Worm (Caenorhabditis elegans): Measurements from ENCODE around the gene C16C8.27.

The C16C8.27 gene

DNA sequence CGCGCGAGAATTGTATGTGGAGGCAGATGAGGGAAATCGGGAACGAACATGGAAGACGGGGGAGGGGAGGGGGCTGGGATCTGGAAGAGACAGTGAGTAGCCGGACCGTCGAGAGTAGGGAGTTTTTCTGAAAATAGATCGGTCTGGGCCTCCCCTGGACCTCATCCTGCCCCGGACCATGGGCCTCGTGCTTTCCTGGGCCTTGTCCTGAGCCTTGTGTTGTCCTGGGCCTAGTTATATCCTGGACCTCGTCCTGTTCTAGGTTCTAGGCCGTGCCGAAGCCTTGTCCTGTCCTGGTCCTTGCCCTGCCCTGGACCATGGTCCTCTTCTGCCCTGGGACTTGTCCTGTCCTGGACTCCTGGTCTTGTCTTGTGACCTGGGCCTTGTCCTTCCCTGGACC lies 4.1 kb upstream of the C16C8.27 start:
- TF ChIP-seq lin-11 (tag; optimal IDR thresholded peaks at IDR 0.05) = no peak
- no peak for TF ChIP-seq elt-1 (tag; optimal IDR thresholded peaks at IDR 0.05)
- TF ChIP-seq C34F6.9 (tag; optimal IDR thresholded peaks at IDR 0.05) = no peak
- no peak for TF ChIP-seq skn-1 (tag; optimal IDR thresholded peaks at IDR 0.05)
- no peak for TF ChIP-seq sem-4 (tag; optimal IDR thresholded peaks at IDR 0.05)
- TF ChIP-seq fos-1 (tag; optimal IDR thresholded peaks at IDR 0.05) = no peak

DNA sequence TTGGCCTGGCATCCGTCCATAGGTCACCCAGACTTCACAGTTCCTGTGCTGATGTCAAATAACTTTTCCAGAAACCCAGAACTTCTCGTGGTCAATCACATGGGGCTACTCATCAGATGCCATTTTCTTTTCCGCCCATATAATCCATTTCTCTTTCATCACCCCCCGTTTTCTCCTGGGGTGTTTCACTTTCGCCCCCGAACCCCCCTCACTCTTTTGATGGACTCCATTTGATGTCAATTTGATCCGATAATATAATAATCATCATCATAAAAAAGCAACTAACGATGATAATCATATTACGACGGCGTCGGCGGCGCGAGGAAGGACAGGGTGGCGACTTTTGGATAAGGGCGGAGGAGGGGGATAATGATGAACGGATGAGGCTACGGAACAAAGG lies 3.2 kb upstream of the C16C8.27 start:
- no peak for TF ChIP-seq peb-1 (tag; optimal IDR thresholded peaks at IDR 0.05)
- no peak for TF ChIP-seq zag-1 (tag; optimal IDR thresholded peaks at IDR 0.05)
- TF ChIP-seq R02D3.7 (tag; optimal IDR thresholded peaks at IDR 0.05) = no peak
- peak; percentile 39 for TF ChIP-seq blmp-1 (tag; optimal IDR thresholded peaks at IDR 0.05; ENCODE audit: insufficient read depth)
- no peak for TF ChIP-seq ceh-82 (tag; optimal IDR thresholded peaks at IDR 0.05)
- TF ChIP-seq elt-1 (tag; optimal IDR thresholded peaks at IDR 0.05) = no peak

ce11 chrII:3439244-3439698 lies 2.2 kb upstream of the C16C8.27 start:
- TF ChIP-seq elt-1 (tag; optimal IDR thresholded peaks at IDR 0.05) = no peak
- no peak for TF ChIP-seq nhr-237 (tag; optimal IDR thresholded peaks at IDR 0.05)
- peak; percentile 46 for TF ChIP-seq gmeb-1 (tag; optimal IDR thresholded peaks at IDR 0.05)
- TF ChIP-seq fos-1 (tag; optimal IDR thresholded peaks at IDR 0.05) = peak; percentile 64
- no peak for TF ChIP-seq nhr-23 (tag; optimal IDR thresholded peaks at IDR 0.05)
- TF ChIP-seq elt-3 (tag; optimal IDR thresholded peaks at IDR 0.05) = no peak
- TF ChIP-seq zag-1 (tag; optimal IDR thresholded peaks at IDR 0.05) = no peak
- no peak for TF ChIP-seq F13H6.1 (tag; optimal IDR thresholded peaks at IDR 0.05)
- TF ChIP-seq unc-55 (GFP tag; optimal IDR thresholded peaks at IDR 0.05) = no peak
- no peak for TF ChIP-seq ztf-4 (tag; optimal IDR thresholded peaks at IDR 0.05)
- TF ChIP-seq ztf-1 (GFP tag; conservative IDR thresholded peaks at IDR 0.05) = no peak
- no peak for TF ChIP-seq ceh-16 (tag; optimal IDR thresholded peaks at IDR 0.05)
- no peak for TF ChIP-seq ceh-82 (tag; optimal IDR thresholded peaks at IDR 0.05)
- peak; percentile 27 for TF ChIP-seq lin-13 (GFP tag; optimal IDR thresholded peaks at IDR 0.05)
- TF ChIP-seq mab-5 (tag; optimal IDR thresholded peaks at IDR 0.05) = no peak
- TF ChIP-seq dmd-4 (tag; optimal IDR thresholded peaks at IDR 0.05) = no peak
- no peak for TF ChIP-seq lin-39 (tag; optimal IDR thresholded peaks at IDR 0.05)
- TF ChIP-seq sma-3 (GFP tag; optimal IDR thresholded peaks at IDR 0.05) = peak; percentile 68
- peak; percentile 29 for TF ChIP-seq crh-2 (tag; optimal IDR thresholded peaks at IDR 0.05)
- TF ChIP-seq blmp-1 (tag; optimal IDR thresholded peaks at IDR 0.05; ENCODE audit: insufficient read depth) = no peak
- TF ChIP-seq C34F6.9 (tag; optimal IDR thresholded peaks at IDR 0.05) = no peak
- TF ChIP-seq mbf-1 (tag; optimal IDR thresholded peaks at IDR 0.05) = no peak
- TF ChIP-seq nhr-12 (tag; optimal IDR thresholded peaks at IDR 0.05) = no peak
- TF ChIP-seq alr-1 (tag; optimal IDR thresholded peaks at IDR 0.05) = no peak
- TF ChIP-seq ama-1 (optimal IDR thresholded peaks at IDR 0.05) = no peak
- TF ChIP-seq aly-2 (tag; optimal IDR thresholded peaks at IDR 0.05) = no peak
- peak; percentile 6 for TF ChIP-seq nhr-21 (tag; optimal IDR thresholded peaks at IDR 0.05)
- TF ChIP-seq sem-4 (tag; optimal IDR thresholded peaks at IDR 0.05) = no peak
- TF ChIP-seq nhr-77 (tag; optimal IDR thresholded peaks at IDR 0.05) = no peak
- peak; percentile 7 for TF ChIP-seq egl-27 (tag; optimal IDR thresholded peaks at IDR 0.05)
- TF ChIP-seq nhr-10 (tag; optimal IDR thresholded peaks at IDR 0.05) = no peak
- peak; percentile 16 for TF ChIP-seq sma-9 (GFP tag; optimal IDR thresholded peaks at IDR 0.05)
- TF ChIP-seq sma-9 (tag; optimal IDR thresholded peaks at IDR 0.05) = no peak
- TF ChIP-seq skn-1 (tag; optimal IDR thresholded peaks at IDR 0.05) = no peak
- TF ChIP-seq Y55F3AM.14 (GFP tag; optimal IDR thresholded peaks at IDR 0.05) = no peak
- TF ChIP-seq nhr-25 (tag; optimal IDR thresholded peaks at IDR 0.05) = no peak
- TF ChIP-seq nhr-129 (tag; optimal IDR thresholded peaks at IDR 0.05) = peak; percentile 12
- no peak for TF ChIP-seq ztf-11 (tag; optimal IDR thresholded peaks at IDR 0.05)
- TF ChIP-seq nhr-6 (tag; optimal IDR thresholded peaks at IDR 0.05) = no peak
- TF ChIP-seq ZK546.5 (tag; optimal IDR thresholded peaks at IDR 0.05) = no peak
- TF ChIP-seq snpc-4 (tag; optimal IDR thresholded peaks at IDR 0.05) = no peak
- TF ChIP-seq lsy-2 (tag; optimal IDR thresholded peaks at IDR 0.05) = no peak
- TF ChIP-seq R02D3.7 (tag; optimal IDR thresholded peaks at IDR 0.05) = no peak
- no peak for TF ChIP-seq peb-1 (tag; optimal IDR thresholded peaks at IDR 0.05)
- no peak for TF ChIP-seq nhr-11 (tag; optimal IDR thresholded peaks at IDR 0.05)
- no peak for TF ChIP-seq mdl-1 (tag; optimal IDR thresholded peaks at IDR 0.05)
- no peak for TF ChIP-seq lin-11 (tag; optimal IDR thresholded peaks at IDR 0.05)
- TF ChIP-seq unc-39 (tag; optimal IDR thresholded peaks at IDR 0.05) = no peak
- TF ChIP-seq unc-62 (GFP tag; optimal IDR thresholded peaks at IDR 0.05) = no peak
